Fruit fly (Drosophila melanogaster): Measurements from ENCODE around the gene Unc-76.

Gene Unc-76

dm6 chrX:2083678-2084162 lies 3.3 kb downstream of the Unc-76 start (continued):
- TF ChIP-seq CG12942 (GFP tag; optimal IDR thresholded peaks at IDR 0.05) (peak; percentile 76), dmrt99B (tag; optimal IDR thresholded peaks at IDR 0.05) (peak; percentile 86), cato (GFP tag; optimal IDR thresholded peaks at IDR 0.05; ENCODE audit: borderline replicate concordance) (peak; percentile 25), Rx (GFP tag; IDR thresholded peaks at IDR 0.05) (peak; percentile 74), CG18599 (GFP tag; optimal IDR thresholded peaks at IDR 0.05) (peak; percentile 80), CG10267 (tag; optimal IDR thresholded peaks at IDR 0.05) (peak; percentile 64), Atf3 (GFP tag; optimal IDR thresholded peaks at IDR 0.05) (peak; percentile 88), lab (GFP tag; optimal IDR thresholded peaks at IDR 0.05) (peak; percentile 82), wdn (GFP tag; IDR thresholded peaks at IDR 0.05) (peak; percentile 75; the same call in 1 of the 2 replicates), CG7839 (tag; optimal IDR thresholded peaks at IDR 0.05) (peak; percentile 82), CG14965 (GFP tag; optimal IDR thresholded peaks at IDR 0.05; ENCODE audit: borderline replicate concordance) (peak; percentile 64), dan (GFP tag; IDR thresholded peaks at IDR 0.05) (peak; percentile 42; the same call in 1 of the 2 replicates), CG7745 (tag; optimal IDR thresholded peaks at IDR 0.05) (no peak), schlank (tag; optimal IDR thresholded peaks at IDR 0.05) (peak; percentile 28), CG17612 (GFP tag; IDR thresholded peaks at IDR 0.05) (peak; percentile 33; the same call in 1 of the 2 replicates), D19A (tag; optimal IDR thresholded peaks at IDR 0.05) (peak; percentile 83), NK7.1 (GFP tag; optimal IDR thresholded peaks at IDR 0.05) (peak; percentile 77), CG3726 (GFP tag; IDR thresholded peaks at IDR 0.05) (peak; percentile 75; the same call in 2 of the 3 replicates), CG10431 (GFP tag; optimal IDR thresholded peaks at IDR 0.05) (peak; percentile 29), Drgx (GFP tag; IDR thresholded peaks at IDR 0.05) (peak; percentile 93), fd64A (GFP tag; optimal IDR thresholded peaks at IDR 0.05) (peak; percentile 61), CG13775 (GFP tag; optimal IDR thresholded peaks at IDR 0.05) (peak; percentile 60), CG4820 (GFP tag; optimal IDR thresholded peaks at IDR 0.05) (peak; percentile 78), fd96Cb (tag; optimal IDR thresholded peaks at IDR 0.05) (peak; percentile 80), dm (GFP tag; optimal IDR thresholded peaks at IDR 0.05) (peak; percentile 74), CHES-1-like (GFP tag; optimal IDR thresholded peaks at IDR 0.05) (peak; percentile 81), H2.0 (GFP tag; IDR thresholded peaks at IDR 0.05) (peak; percentile 82), Atf6 (GFP tag; IDR thresholded peaks at IDR 0.05) (peak; percentile 79), CG31388 (GFP tag; optimal IDR thresholded peaks at IDR 0.05) (peak; percentile 41), Med (GFP tag) (peak; percentile 97), Xrp1 (GFP tag; IDR thresholded peaks at IDR 0.05) (peak; percentile 90), CG1603 (tag; optimal IDR thresholded peaks at IDR 0.05) (peak; percentile 94), CG2712 (tag; optimal IDR thresholded peaks at IDR 0.05) (peak; percentile 88), dpn (GFP tag; optimal IDR thresholded peaks at IDR 0.05) (peak; percentile 85 to 91), CG13424 (tag; optimal IDR thresholded peaks at IDR 0.05) (peak; percentile 73), ttk (GFP tag; IDR thresholded peaks at IDR 0.05) (peak; percentile 84), CG5245 (GFP tag; optimal IDR thresholded peaks at IDR 0.05) (peak; percentile 67), Fer2 (tag; optimal IDR thresholded peaks at IDR 0.05) (no peak), CG17568 (GFP tag; optimal IDR thresholded peaks at IDR 0.05) (no peak), lov (optimal IDR thresholded peaks at IDR 0.05) (no peak), lov (GFP tag; IDR thresholded peaks at IDR 0.05) (peak; percentile 84; the same call in 1 of the 3 replicates), psq (GFP tag; optimal IDR thresholded peaks at IDR 0.05) (peak; percentile 40), CG30403 (GFP tag; optimal IDR thresholded peaks at IDR 0.05) (peak; percentile 77), CG3163 (GFP tag; optimal IDR thresholded peaks at IDR 0.05) (peak; percentile 75), CG9797 (GFP tag; optimal IDR thresholded peaks at IDR 0.05) (peak; percentile 21), kni (GFP tag; optimal IDR thresholded peaks at IDR 0.05) (peak; percentile 85), CG8388 (GFP tag; optimal IDR thresholded peaks at IDR 0.05) (peak; percentile 75), CG5180 (GFP tag; optimal IDR thresholded peaks at IDR 0.05) (peak; percentile 42), Ssrp (tag; optimal IDR thresholded peaks at IDR 0.05) (peak; percentile 75), CG15011 (GFP tag; optimal IDR thresholded peaks at IDR 0.05) (peak; percentile 34)
